Worm (Caenorhabditis elegans): ENCODE results near the gene F22F7.7.

ce11 chrV:2175242-2175641 lies 35.4 kb upstream of the F22F7.7 start, which contains the start of gene C45H4.18:
- TF ChIP-seq dao-5 (tag; optimal IDR thresholded peaks at IDR 0.05) (no peak), him-1 (tag; optimal IDR thresholded peaks at IDR 0.05) (no peak), W03F9.2 (tag; optimal IDR thresholded peaks at IDR 0.05) (no peak)
